Worm (Caenorhabditis elegans) whole organism, young adult: ENCODE measurements around the gene T05H10.8.

Experiments
- B0261.1 ChIP-seq: sonication (generic microtip); optimal IDR thresholded peaks from 2 replicates; lab custom pipeline; 2016; ENCODE audit warnings: mild to moderate bottlenecking, missing genetic modification characterization, moderate library complexity, missing compliant biosample characterization
- F10E7.11 ChIP-seq: sonication (generic microtip); optimal IDR thresholded peaks from 2 replicates; lab custom pipeline; 2017; ENCODE audit warnings: mild to moderate bottlenecking, missing genetic modification characterization, moderate library complexity, missing compliant biosample characterization
- F52B5.7 ChIP-seq: sonication (generic microtip); optimal IDR thresholded peaks from 2 replicates; lab custom pipeline; 2016; ENCODE audit warnings: mild to moderate bottlenecking, missing genetic modification characterization, missing compliant biosample characterization
- Y53F4B.3 ChIP-seq: fragments of 200-800 bp; sonication (Bioruptor generic); IDR thresholded peaks from 2 replicates; pipeline ENCODE4 v1.3.6; 2022; ENCODE audit warnings: missing genetic modification reagents, missing genetic modification characterization, missing compliant biosample characterization
- Y79H2A.3 ChIP-seq: fragments of 200-800 bp; sonication (Bioruptor generic); conservative IDR thresholded peaks from 2 replicates; pipeline ENCODE4 v1.3.6; 2022; ENCODE audit warnings: missing genetic modification reagents, missing genetic modification characterization, missing compliant biosample characterization
- Y95B8A.8 ChIP-seq: fragments of 200-800 bp; sonication (Bioruptor generic); IDR thresholded peaks from 2 replicates; pipeline ENCODE4 v1.3.6; 2022; ENCODE audit warnings: missing genetic modification reagents, missing genetic modification characterization, missing compliant biosample characterization
- akir-1 ChIP-seq: fragments of 200-800 bp; sonication (Bioruptor generic); optimal IDR thresholded peaks from 2 replicates; lab custom pipeline; 2018; ENCODE audit warnings: mild to moderate bottlenecking, missing genetic modification characterization, moderate library complexity, missing compliant biosample characterization
- ama-1 ChIP-seq, 3 experiments: fragments of 150-350 bp in 1 of 3; sonication (generic microtip) in 2 of 3; optimal IDR thresholded peaks; 2 replicates each; lab custom pipeline; 2014 to 2018; ENCODE audit warnings: missing biosample characterization in 2 of 3, missing genetic modification characterization in 2 of 3, missing genetic modification reagents in 2 of 3
- aptf-2 ChIP-seq: fragments of 200-800 bp; sonication (Bioruptor generic); conservative IDR thresholded peaks from 2 replicates; pipeline ENCODE4 v1.3.6; 2022; ENCODE audit warnings: missing genetic modification reagents, missing genetic modification characterization, missing compliant biosample characterization
- atf-7 ChIP-seq: sonication (generic microtip); optimal IDR thresholded peaks from 2 replicates; lab custom pipeline; 2017; ENCODE audit warnings: mild to moderate bottlenecking, missing genetic modification characterization, missing compliant biosample characterization
- attf-6 ChIP-seq: fragments of 200-800 bp; sonication (Bioruptor generic); IDR thresholded peaks from 2 replicates; pipeline ENCODE4 v1.3.6; 2022; ENCODE audit warnings: missing genetic modification reagents, missing genetic modification characterization, missing compliant biosample characterization
- bed-2 ChIP-seq: fragments of 200-800 bp; sonication (Bioruptor generic); IDR thresholded peaks from 2 replicates; pipeline ENCODE4 v1.3.6; 2022; ENCODE audit warnings: missing genetic modification reagents, missing genetic modification characterization, missing compliant biosample characterization
- ccch-3 ChIP-seq: fragments of 200-800 bp; sonication (Bioruptor generic); optimal IDR thresholded peaks from 2 replicates; lab custom pipeline; 2018; ENCODE audit warnings: mild to moderate bottlenecking, missing genetic modification characterization, missing compliant biosample characterization
- cebp-1 ChIP-seq, 2 experiments: fragments of 200-800 bp in 1 of 2; sonication (Bioruptor generic) in 1 of 2; sonication (generic microtip) in 1 of 2; IDR thresholded peaks in 1 of 2; optimal IDR thresholded peaks in 1 of 2; 2 replicates each; pipeline versions ENCODE4 v1.3.6 to Lab custom; 2017 to 2022; ENCODE audit warnings: missing compliant biosample characterization in 2 of 2, missing genetic modification characterization in 2 of 2, mild to moderate bottlenecking in 1 of 2, missing genetic modification reagents in 1 of 2, moderate library complexity in 1 of 2
- ceh-100 ChIP-seq: fragments of 200-800 bp; sonication (Bioruptor generic); IDR thresholded peaks from 2 replicates; pipeline ENCODE4 v1.3.6; 2022; ENCODE audit warnings: missing genetic modification reagents, missing genetic modification characterization, missing compliant biosample characterization
- ceh-27 ChIP-seq: fragments of 200-800 bp; sonication (Bioruptor generic); optimal IDR thresholded peaks from 2 replicates; lab custom pipeline; 2018; ENCODE audit warnings: mild to moderate bottlenecking, missing genetic modification characterization, moderate library complexity, missing compliant biosample characterization
- ceh-58 ChIP-seq: fragments of 200-800 bp; sonication (Bioruptor generic); IDR thresholded peaks from 2 replicates; pipeline ENCODE4 v1.3.6; 2022; ENCODE audit warnings: missing genetic modification characterization, missing compliant biosample characterization
- die-1 ChIP-seq: sonication (generic microtip); optimal IDR thresholded peaks from 2 replicates; lab custom pipeline; 2016; ENCODE audit warnings: missing genotype, mild to moderate bottlenecking, missing genetic modification characterization, missing compliant biosample characterization
- dpff-1 ChIP-seq: sonication (generic microtip); optimal IDR thresholded peaks from 2 replicates; lab custom pipeline; 2017; ENCODE audit warnings: mild to moderate bottlenecking, missing genetic modification characterization, missing compliant biosample characterization
- efl-1 ChIP-seq: fragments of 150-350 bp; optimal IDR thresholded peaks from 2 replicates; lab custom pipeline; 2014; ENCODE audit warnings: missing biosample characterization, missing genetic modification reagents, missing genetic modification characterization
- egl-44 ChIP-seq: fragments of 200-800 bp; sonication (Bioruptor generic); IDR thresholded peaks from 2 replicates; pipeline ENCODE4 v1.3.6; 2022; ENCODE audit warnings: missing genetic modification reagents, missing genetic modification characterization, missing compliant biosample characterization
- hlh-12 ChIP-seq: sonication (generic microtip); optimal IDR thresholded peaks from 2 replicates; lab custom pipeline; 2016; ENCODE audit warnings: missing genetic modification characterization, missing compliant biosample characterization
- hmg-20 ChIP-seq: fragments of 200-800 bp; sonication (Bioruptor generic); IDR thresholded peaks from 2 replicates; pipeline ENCODE4 v1.3.6; 2022; ENCODE audit warnings: missing genetic modification reagents, missing genetic modification characterization, missing compliant biosample characterization
- let-526 ChIP-seq: fragments of 200-800 bp; sonication (Bioruptor generic); IDR thresholded peaks from 2 replicates; pipeline ENCODE4 v1.3.6; 2022; ENCODE audit warnings: missing genetic modification reagents, missing genetic modification characterization, missing compliant biosample characterization
- let-607 ChIP-seq, 2 experiments: fragments of 200-800 bp in 1 of 2; sonication (Bioruptor generic) in 1 of 2; sonication (generic microtip) in 1 of 2; optimal IDR thresholded peaks; 2 replicates each; lab custom pipeline; 2016 to 2018; ENCODE audit warnings: mild to moderate bottlenecking in 2 of 2, missing compliant biosample characterization in 2 of 2, missing genetic modification characterization in 2 of 2, moderate library complexity in 2 of 2, missing genotype in 1 of 2
- lin-26 ChIP-seq: fragments of 200-800 bp; sonication (Bioruptor generic); IDR thresholded peaks from 2 replicates; pipeline ENCODE4 v1.3.6; 2022; ENCODE audit warnings: missing genetic modification reagents, missing genetic modification characterization, missing compliant biosample characterization
- lin-35 ChIP-seq, 3 experiments: fragments of 150-350 bp in 2 of 3; sonication (generic microtip) in 1 of 3; optimal IDR thresholded peaks; 2 replicates each; lab custom pipeline; 2014 to 2018; ENCODE audit warnings: missing biosample characterization in 3 of 3, missing genetic modification characterization in 3 of 3, missing genetic modification reagents in 3 of 3
- lir-1 ChIP-seq: fragments of 200-800 bp; sonication (Bioruptor generic); conservative IDR thresholded peaks from 2 replicates; pipeline ENCODE4 v1.3.6; 2022; ENCODE audit warnings: missing genetic modification reagents, missing genetic modification characterization, missing compliant biosample characterization
- nhr-27 ChIP-seq: fragments of 200-800 bp; sonication (Bioruptor generic); optimal IDR thresholded peaks from 2 replicates; lab custom pipeline; 2018; ENCODE audit warnings: mild to moderate bottlenecking, missing genetic modification characterization, moderate library complexity, missing compliant biosample characterization
- rpc-1 ChIP-seq, 2 experiments: fragments of 150-350 bp in 1 of 2; sonication (generic microtip) in 1 of 2; optimal IDR thresholded peaks; 2 replicates each; lab custom pipeline; 2014 to 2018; ENCODE audit warnings: missing biosample characterization in 1 of 2, missing genetic modification characterization in 1 of 2, missing genetic modification reagents in 1 of 2, missing genotype in 1 of 2
- sdz-38 ChIP-seq: sonication (generic microtip); optimal IDR thresholded peaks from 2 replicates; lab custom pipeline; 2016; ENCODE audit warnings: missing genotype, missing genetic modification characterization, missing compliant biosample characterization
- snpc-1.3 ChIP-seq: sonication (generic microtip); optimal IDR thresholded peaks from 2 replicates; lab custom pipeline; 2017; ENCODE audit warnings: missing genetic modification characterization, mild to moderate bottlenecking, missing compliant biosample characterization, antibody characterized with exemption, moderate library complexity, missing genotype, missing genetic modification reagents; ENCODE audit not compliant: insufficient read depth
- snpc-4 ChIP-seq, 5 experiments: fragments of 150-350 bp in 1 of 5; sonication (generic microtip) in 4 of 5; optimal IDR thresholded peaks; 2 replicates each; lab custom pipeline; 2014 to 2018; ENCODE audit warnings: missing genetic modification characterization in 5 of 5, missing biosample characterization in 3 of 5, antibody characterized with exemption in 2 of 5, mild to moderate bottlenecking in 2 of 5, missing compliant biosample characterization in 2 of 5, missing genotype in 2 of 5, moderate library complexity in 2 of 5, missing genetic modification reagents in 1 of 5
- tbp1 ChIP-seq: fragments of 200-800 bp; sonication (Bioruptor generic); optimal IDR thresholded peaks from 2 replicates; lab custom pipeline; 2018; ENCODE audit warnings: mild to moderate bottlenecking, missing genetic modification characterization, missing compliant biosample characterization
- tlf-1 ChIP-seq: fragments of 200-800 bp; sonication (Bioruptor generic); optimal IDR thresholded peaks from 2 replicates; lab custom pipeline; 2018; ENCODE audit warnings: mild to moderate bottlenecking, missing genetic modification characterization, missing compliant biosample characterization
- unc-130 ChIP-seq: sonication (generic microtip); optimal IDR thresholded peaks from 2 replicates; lab custom pipeline; 2016; ENCODE audit warnings: missing genetic modification reagents, missing genetic modification characterization, missing compliant biosample characterization
- ztf-18 ChIP-seq: sonication (generic microtip); optimal IDR thresholded peaks from 2 replicates; lab custom pipeline; 2016; ENCODE audit warnings: missing genotype, mild to moderate bottlenecking, missing genetic modification characterization, missing compliant biosample characterization
- ztf-22 ChIP-seq: fragments of 200-800 bp; sonication (Bioruptor generic); optimal IDR thresholded peaks from 2 replicates; lab custom pipeline; 2018; ENCODE audit warnings: mild to moderate bottlenecking, missing genetic modification characterization, moderate library complexity, missing compliant biosample characterization
- ztf-25 ChIP-seq: fragments of 200-800 bp; sonication (Bioruptor generic); IDR thresholded peaks from 2 replicates; pipeline ENCODE4 v1.3.6; 2022; ENCODE audit warnings: missing genetic modification reagents, missing genetic modification characterization, missing compliant biosample characterization
- ztf-3 ChIP-seq: fragments of 200-800 bp; sonication (Bioruptor generic); optimal IDR thresholded peaks from 2 replicates; lab custom pipeline; 2018; ENCODE audit warnings: mild to moderate bottlenecking, missing genetic modification characterization, missing compliant biosample characterization
- ztf-6 ChIP-seq: fragments of 200-800 bp; sonication (Bioruptor generic); IDR thresholded peaks from 2 replicates; pipeline ENCODE4 v1.3.6; 2022; ENCODE audit warnings: missing genetic modification reagents, missing genetic modification characterization, missing compliant biosample characterization

Gene T05H10.8

DNA sequence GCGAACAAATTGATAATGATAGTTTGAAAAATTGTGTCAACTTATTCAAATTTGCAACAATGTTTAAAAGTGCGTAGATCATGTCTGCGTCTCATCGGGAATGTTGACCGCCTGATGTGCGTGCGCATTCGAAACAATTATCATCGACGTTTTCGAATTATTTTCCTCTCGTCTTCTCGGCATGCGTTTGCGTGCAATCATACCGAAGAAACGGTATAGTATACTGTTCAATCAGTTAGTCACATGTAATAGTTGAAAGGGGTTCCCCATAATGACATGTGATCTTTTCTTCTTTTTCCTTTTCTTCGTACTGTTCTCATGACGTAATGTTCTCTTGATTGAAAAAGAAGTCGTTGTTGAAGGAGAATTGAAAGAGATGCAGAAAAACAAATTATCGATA is 42.1 kb upstream of the T05H10.8 start (continued):
- TF ChIP-seq die-1 (tag; lab: Kevin White, UChicago) (peak; percentile 49), egl-44 (GFP tag; lab: Robert Waterston, UW) (0 out of 2 replicates have a peak, but pooled peaks have one; percentile 33), ztf-18 (no peak), unc-130 (GFP tag; lab: Kevin White, UChicago) (no peak), snpc-4 (GFP tag; optimal IDR thresholded peaks at IDR 0.05; lab: Kevin White, UChicago) (no peak), snpc-4 (tag; optimal IDR thresholded peaks at IDR 0.05; lab: Kevin White, UChicago) (peak in 1 of 4 experiments; percentile 6), hmg-20 (GFP tag; lab: Robert Waterston, UW) (no peak), dpff-1 (tag; lab: Kevin White, UChicago) (no peak), Y79H2A.3 (GFP tag; lab: Robert Waterston, UW) (no peak), ztf-3 (GFP tag; lab: Kevin White, UChicago) (peak; percentile 40), ceh-58 (GFP tag; lab: Robert Waterston, UW) (no peak), ztf-25 (GFP tag; lab: Robert Waterston, UW) (no peak)
- TF ChIP-seq, all 124 proteins: peak for 41

DNA sequence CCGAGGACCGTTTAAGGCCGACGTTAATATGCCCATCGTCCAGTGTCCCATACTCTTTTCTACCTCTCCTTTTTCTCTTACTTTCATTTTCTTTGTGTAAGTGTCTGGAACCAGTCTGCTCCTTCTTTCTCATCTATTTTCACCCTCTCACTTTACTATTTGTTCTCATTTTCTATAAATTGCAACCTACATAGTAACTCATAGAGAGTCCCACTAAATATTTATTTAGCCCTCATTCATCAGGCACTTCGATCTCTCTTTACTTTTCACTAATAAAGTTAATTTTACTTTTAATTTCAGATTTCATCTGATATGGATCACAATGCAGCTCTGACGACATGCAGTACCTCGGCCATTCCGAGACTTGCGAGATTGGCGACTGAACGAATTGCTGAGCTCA is 41.5 kb upstream of the T05H10.8 start, which contains the start of gene zyg-11:
Gene zyg-11, plus strand, starts transcription at position 301 of the 400 bp plus-strand sequence.
- TF ChIP-seq lin-35 (GFP tag; optimal IDR thresholded peaks at IDR 0.05; lab: Kevin White, UChicago) (no peak), akir-1 (GFP tag; lab: Kevin White, UChicago) (no peak), hmg-20 (GFP tag; lab: Robert Waterston, UW) (no peak), let-607 (tag; optimal IDR thresholded peaks at IDR 0.05; lab: Kevin White, UChicago) (no peak), hlh-12 (no peak), snpc-1.3 (tag; lab: Kevin White, UChicago) (no peak), ceh-100 (no peak), F10E7.11 (tag; lab: Kevin White, UChicago) (no peak), attf-6 (GFP tag; lab: Robert Waterston, UW) (no peak), bed-2 (GFP tag; lab: Robert Waterston, UW) (no peak), aptf-2 (GFP tag; lab: Robert Waterston, UW) (no peak), Y79H2A.3 (GFP tag; lab: Robert Waterston, UW) (no peak), nhr-27 (tag; lab: Kevin White, UChicago) (no peak), ztf-25 (GFP tag; lab: Robert Waterston, UW) (no peak), let-526 (no peak)

DNA sequence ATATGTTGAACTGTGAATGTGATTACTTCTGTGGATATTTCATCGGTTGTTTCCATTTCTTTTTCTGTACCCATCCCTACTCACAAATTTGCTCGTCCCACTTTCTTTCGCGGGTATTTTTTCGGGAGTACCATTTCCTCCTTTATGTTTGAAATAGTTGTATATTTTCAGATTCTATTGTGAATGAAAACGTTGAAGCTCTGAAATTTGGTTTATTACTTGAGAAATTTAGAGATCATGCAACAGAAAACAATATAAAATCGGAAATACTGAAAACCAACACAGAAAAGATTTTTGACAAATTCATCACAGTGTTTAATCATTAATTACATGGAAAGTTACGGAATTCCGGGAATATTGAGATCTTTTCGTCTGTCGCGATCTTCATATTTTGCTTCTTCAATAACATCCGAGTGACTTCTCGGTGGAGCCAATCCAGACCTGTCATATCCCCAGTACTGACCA is 38.3 kb upstream of the T05H10.8 start:
- TF ChIP-seq cebp-1 (GFP tag; IDR thresholded peaks at IDR 0.05; lab: Robert Waterston, UW), result peak; percentile 17; the same call in 1 of the 2 replicates
- TF ChIP-seq cebp-1 (tag; optimal IDR thresholded peaks at IDR 0.05; lab: Kevin White, UChicago), result peak; percentile 73
- no peak for TF ChIP-seq dpff-1 (tag; lab: Kevin White, UChicago)
- TF ChIP-seq lin-35 (GFP tag; optimal IDR thresholded peaks at IDR 0.05; lab: Kevin White, UChicago), result no peak
- TF ChIP-seq Y79H2A.3 (GFP tag; lab: Robert Waterston, UW), result peak; percentile 84
- TF ChIP-seq atf-7 (tag; lab: Kevin White, UChicago), result peak; percentile 45
- peak; percentile 51 for TF ChIP-seq ztf-22 (GFP tag; lab: Kevin White, UChicago)
- TF ChIP-seq tlf-1, result peak; percentile 67
- peak; percentile 52 for TF ChIP-seq F52B5.7
- no peak for TF ChIP-seq B0261.1 (tag; lab: Kevin White, UChicago)
- peak; percentile 33; the same call in 1 of the 2 replicates for TF ChIP-seq lin-26 (GFP tag; lab: Robert Waterston, UW)
- TF ChIP-seq attf-6 (GFP tag; lab: Robert Waterston, UW), result peak; percentile 56; the same call in 1 of the 2 replicates
- TF ChIP-seq ccch-3 (GFP tag; lab: Kevin White, UChicago), result no peak
- TF ChIP-seq efl-1 (GFP tag; lab: Kevin White, UChicago), result no peak
- no peak for TF ChIP-seq ama-1 (optimal IDR thresholded peaks at IDR 0.05; lab: Kevin White, UChicago)
- TF ChIP-seq ama-1 (GFP tag; optimal IDR thresholded peaks at IDR 0.05; lab: Kevin White, UChicago), result no peak
- no peak for TF ChIP-seq Y53F4B.3 (GFP tag; lab: Robert Waterston, UW)
- TF ChIP-seq Y95B8A.8 (GFP tag; lab: Robert Waterston, UW), result peak; percentile 68; the same call in 1 of the 2 replicates
- no peak for TF ChIP-seq ceh-58 (GFP tag; lab: Robert Waterston, UW)
- no peak for TF ChIP-seq ztf-6
- TF ChIP-seq rpc-1 (optimal IDR thresholded peaks at IDR 0.05; lab: Kevin White, UChicago), result no peak
- TF ChIP-seq rpc-1 (tag; optimal IDR thresholded peaks at IDR 0.05; lab: Kevin White, UChicago), result no peak
- no peak for TF ChIP-seq hmg-20 (GFP tag; lab: Robert Waterston, UW)
- TF ChIP-seq sdz-38 (tag; lab: Kevin White, UChicago), result no peak
- no peak for TF ChIP-seq ceh-27
- TF ChIP-seq lir-1 (GFP tag; lab: Robert Waterston, UW), result no peak
- peak; percentile 12 for TF ChIP-seq tbp1
